Worm (Caenorhabditis elegans) whole organism, L4/young adult: ENCODE measurements around the gene fil-2.

ENCODE experiments used
- W03F9.2 ChIP-seq: fragments of 150-350 bp; optimal IDR thresholded peaks from 2 replicates; lab custom pipeline; 2014; ENCODE audit warnings: missing biosample characterization, missing genetic modification characterization
- dao-5 ChIP-seq: sonication (generic microtip); optimal IDR thresholded peaks from 2 replicates; lab custom pipeline; 2016; ENCODE audit warnings: missing genotype, missing genetic modification characterization, moderate library complexity, missing compliant biosample characterization
- him-1 ChIP-seq: sonication (generic microtip); optimal IDR thresholded peaks from 2 replicates; lab custom pipeline; 2016; ENCODE audit warnings: missing genotype, missing genetic modification reagents, missing genetic modification characterization, missing compliant biosample characterization

The fil-2 gene

DNA sequence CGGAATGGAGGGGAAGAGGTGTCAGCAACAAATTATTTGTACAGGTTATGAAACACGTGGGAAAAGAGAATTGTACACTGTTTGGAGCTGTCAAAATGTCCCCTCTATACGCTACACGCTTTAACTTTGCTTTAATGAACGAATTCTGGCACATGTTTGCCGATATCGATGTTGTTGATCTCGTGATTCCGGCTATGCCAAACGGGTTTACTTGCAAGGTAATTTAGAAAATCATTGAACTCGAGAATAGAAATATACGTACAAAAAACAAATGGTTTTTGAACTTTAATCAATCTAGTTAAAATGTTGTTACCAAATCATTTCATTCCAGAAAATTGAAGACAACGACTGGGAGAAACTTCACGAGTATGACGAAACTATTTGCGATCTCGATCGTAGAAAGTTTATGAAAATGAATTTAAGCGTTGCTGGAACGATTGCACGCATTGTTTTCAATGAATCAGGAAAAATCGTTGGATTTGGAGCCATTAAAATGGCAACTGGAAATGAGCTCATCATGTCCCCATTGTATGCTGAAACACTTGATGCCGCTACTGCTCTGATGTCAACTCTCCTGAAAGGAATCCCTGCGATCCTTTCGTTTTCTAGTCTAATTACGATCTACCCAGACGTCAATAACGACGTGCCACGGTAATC, 1.5 kb upstream of the fil-2 start:
- TF ChIP-seq W03F9.2 (tag; lab: Kevin White, UChicago) (no peak), dao-5 (tag; lab: Kevin White, UChicago) (no peak), him-1 (tag; lab: Kevin White, UChicago) (no peak)

- no peak for TF ChIP-seq W03F9.2 (tag; lab: Kevin White, UChicago)
- no peak for TF ChIP-seq him-1 (tag; lab: Kevin White, UChicago)
- no peak for TF ChIP-seq dao-5 (tag; lab: Kevin White, UChicago)
Observed at ce11 chrV:6280067-6280466, 1.2 kb downstream of the fil-2 start.

DNA sequence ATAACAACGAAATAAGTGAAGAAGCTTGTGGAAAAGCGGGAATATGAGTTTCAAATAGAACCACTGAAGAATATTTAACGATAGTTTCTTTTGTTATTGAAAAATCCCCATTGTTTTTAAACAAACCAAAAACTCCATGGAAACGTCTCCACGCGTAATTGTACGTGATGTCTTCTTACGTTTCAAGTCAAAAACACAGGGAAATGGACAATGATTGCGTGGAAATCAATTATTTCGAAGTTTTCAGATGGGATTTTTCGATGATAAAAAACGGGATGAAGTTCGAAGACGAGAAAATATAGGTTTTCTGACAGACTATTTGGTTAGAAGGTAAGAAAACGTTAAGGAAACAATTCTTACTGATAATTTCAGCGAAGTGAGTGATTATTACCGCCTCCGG, 2.3 kb downstream of the fil-2 start, which contains the start of the genes K12B6.4 and spe-49:
TSS of gene K12B6.4 (minus strand) at position 101 of the 400 bp plus-strand sequence.
TSS of gene spe-49 (plus strand) at position 185 of the 400 bp plus-strand sequence.
- TF ChIP-seq dao-5 (tag; lab: Kevin White, UChicago) = no peak
- TF ChIP-seq him-1 (tag; lab: Kevin White, UChicago) = no peak
- TF ChIP-seq W03F9.2 (tag; lab: Kevin White, UChicago) = no peak

ce11 chrV:6286343-6286742, 7.5 kb downstream of the fil-2 start, which contains the start of gene srn-1:
srn-1 (minus strand) TSS chrV:6286443.
- no peak for TF ChIP-seq him-1 (tag; lab: Kevin White, UChicago)
- TF ChIP-seq dao-5 (tag; lab: Kevin White, UChicago) = no peak
- no peak for TF ChIP-seq W03F9.2 (tag; lab: Kevin White, UChicago)

- no peak for TF ChIP-seq him-1 (tag; lab: Kevin White, UChicago)
- no peak for TF ChIP-seq W03F9.2 (tag; lab: Kevin White, UChicago)
- no peak for TF ChIP-seq dao-5 (tag; lab: Kevin White, UChicago)
Observed at ce11 chrV:6288607-6289006, 9.8 kb downstream of the fil-2 start, which contains the start of gene K12B6.11. K12B6.11 (plus strand) TSS chrV:6288907.

DNA sequence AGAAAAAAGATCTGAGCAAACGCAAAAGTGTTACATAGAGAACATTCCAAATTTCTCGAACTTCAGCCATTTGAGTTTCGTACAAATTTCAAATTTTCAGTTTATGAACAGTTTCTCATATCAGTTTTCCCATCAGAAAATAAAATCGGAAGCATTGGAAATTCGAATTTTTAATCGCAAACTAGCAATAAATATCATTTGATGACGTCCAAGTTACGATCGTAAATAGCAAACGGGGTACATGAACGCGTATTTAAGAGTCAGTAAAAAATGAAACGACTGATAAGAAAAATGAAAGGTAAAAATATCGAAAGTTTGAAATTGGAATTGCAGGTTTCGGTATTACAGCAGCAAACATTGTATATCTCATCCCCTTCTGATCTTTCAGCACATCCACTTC, 12.5 kb downstream of the fil-2 start:
- no peak for TF ChIP-seq him-1 (tag; lab: Kevin White, UChicago)
- no peak for TF ChIP-seq W03F9.2 (tag; lab: Kevin White, UChicago)
- TF ChIP-seq dao-5 (tag; lab: Kevin White, UChicago) = no peak

DNA sequence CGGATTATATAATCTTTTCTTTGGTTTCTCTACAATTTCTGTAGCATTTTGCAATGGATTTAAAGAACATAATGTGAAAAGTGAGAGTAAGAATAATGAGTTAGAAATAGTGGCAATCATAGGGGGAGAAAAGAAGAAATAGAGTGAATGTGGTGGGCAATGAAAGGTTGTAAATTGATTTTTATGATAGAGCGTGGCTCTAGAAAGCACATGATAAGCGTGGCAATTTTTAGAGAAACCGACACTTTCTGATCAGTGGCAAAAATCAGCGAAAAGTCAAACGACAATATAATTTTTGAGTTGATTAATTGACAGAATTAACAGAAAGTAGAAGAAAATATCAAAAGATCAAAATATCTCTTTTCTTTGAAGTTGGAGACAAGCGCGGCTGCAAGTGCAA, 13.6 kb downstream of the fil-2 start, which contains the start of gene K12B6.9:
TSS of gene K12B6.9 (minus strand) at position 266 of the 400 bp plus-strand sequence.
- TF ChIP-seq him-1 (tag; lab: Kevin White, UChicago) (no peak), W03F9.2 (tag; lab: Kevin White, UChicago) (no peak), dao-5 (tag; lab: Kevin White, UChicago) (no peak)

- TF ChIP-seq dao-5 (tag; lab: Kevin White, UChicago) (no peak), W03F9.2 (tag; lab: Kevin White, UChicago) (no peak), him-1 (tag; lab: Kevin White, UChicago) (no peak)
Observed at ce11 chrV:6301046-6301445, 22.2 kb downstream of the fil-2 start.

- TF ChIP-seq W03F9.2 (tag; lab: Kevin White, UChicago) (no peak), him-1 (tag; lab: Kevin White, UChicago) (no peak), dao-5 (tag; lab: Kevin White, UChicago) (no peak)
Observed at ce11 chrV:6302465-6302864, 23.6 kb downstream of the fil-2 start.

- TF ChIP-seq dao-5 (tag; lab: Kevin White, UChicago) (no peak), W03F9.2 (tag; lab: Kevin White, UChicago) (no peak), him-1 (tag; lab: Kevin White, UChicago) (no peak)
Observed at ce11 chrV:6303471-6303870, 24.6 kb downstream of the fil-2 start, which contains the start of gene sago-1. sago-1 (plus strand) TSS chrV:6303771.

DNA sequence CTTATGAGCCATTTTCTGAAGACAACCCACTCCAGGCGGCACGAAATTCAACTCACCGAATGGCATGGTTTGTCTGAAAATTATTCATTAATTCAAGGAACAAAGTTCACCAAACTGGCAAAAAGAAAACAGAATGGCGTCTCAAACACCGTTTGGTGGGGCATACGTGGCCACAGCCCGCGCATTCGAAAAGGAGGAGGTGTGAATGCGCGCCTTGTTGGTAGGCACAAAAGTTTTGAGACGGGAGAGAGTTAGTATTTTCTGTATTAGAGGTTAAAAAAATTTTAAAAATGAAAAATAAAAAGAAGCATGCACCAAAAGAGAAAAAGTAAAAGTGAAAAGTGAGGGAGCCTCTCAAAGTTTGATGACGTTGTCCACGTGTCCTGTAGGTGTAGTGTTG, 33.1 kb downstream of the fil-2 start:
- TF ChIP-seq dao-5 (tag; lab: Kevin White, UChicago) (no peak), W03F9.2 (tag; lab: Kevin White, UChicago) (no peak), him-1 (tag; lab: Kevin White, UChicago) (no peak)

ce11 chrV:6316632-6317031, 37.8 kb downstream of the fil-2 start, which contains the start of gene cest-24:
cest-24 (plus strand) TSS chrV:6316932.
- no peak for TF ChIP-seq dao-5 (tag; lab: Kevin White, UChicago)
- TF ChIP-seq W03F9.2 (tag; lab: Kevin White, UChicago) = no peak
- no peak for TF ChIP-seq him-1 (tag; lab: Kevin White, UChicago)

DNA sequence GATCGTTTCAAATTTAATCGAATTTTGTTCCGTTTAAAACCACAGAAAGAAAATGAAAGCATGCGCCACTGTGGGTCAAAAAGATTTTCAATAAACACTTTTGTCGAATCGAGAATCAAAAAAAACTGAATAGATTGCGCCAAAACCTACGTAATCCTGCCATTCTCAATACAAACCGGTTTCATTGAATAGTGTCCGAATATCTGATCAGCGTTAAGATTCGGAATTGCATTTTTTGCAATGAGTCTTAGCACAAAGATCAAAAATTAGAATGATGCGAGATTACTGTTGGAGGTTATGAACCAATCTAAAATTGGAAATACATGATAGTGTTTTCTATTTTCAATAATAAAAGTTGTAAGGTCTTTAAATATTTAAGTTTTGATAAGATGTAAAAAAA, 39.1 kb downstream of the fil-2 start:
- TF ChIP-seq him-1 (tag; lab: Kevin White, UChicago) (no peak), W03F9.2 (tag; lab: Kevin White, UChicago) (no peak), dao-5 (tag; lab: Kevin White, UChicago) (no peak)

DNA sequence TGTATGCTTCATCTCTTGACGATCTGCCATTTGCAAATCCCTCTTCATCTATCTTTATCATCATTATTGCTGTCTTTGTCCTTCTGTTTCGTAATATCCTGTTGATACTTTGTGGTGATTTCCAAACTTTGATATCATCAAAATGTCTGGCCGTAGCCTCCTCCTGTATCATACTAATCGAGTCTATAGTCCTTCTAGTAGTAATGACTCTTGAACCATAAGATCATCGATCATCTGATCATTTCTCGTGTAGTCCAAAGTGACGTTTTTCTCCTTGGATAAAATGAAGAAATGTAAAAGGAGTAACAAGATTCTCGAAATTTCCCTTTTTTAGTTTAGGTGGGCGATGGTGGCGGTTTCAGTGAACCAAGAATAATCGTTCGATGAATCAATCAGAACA, 40.5 kb downstream of the fil-2 start:
- TF ChIP-seq dao-5 (tag; lab: Kevin White, UChicago) (no peak), W03F9.2 (tag; lab: Kevin White, UChicago) (no peak), him-1 (tag; lab: Kevin White, UChicago) (no peak)
